Worm (Caenorhabditis elegans): ENCODE results near the gene H41C03.2.
A peak's percentile ranks its signal among the peaks of the same experiment; 100 is the strongest.

Gene H41C03.2

DNA sequence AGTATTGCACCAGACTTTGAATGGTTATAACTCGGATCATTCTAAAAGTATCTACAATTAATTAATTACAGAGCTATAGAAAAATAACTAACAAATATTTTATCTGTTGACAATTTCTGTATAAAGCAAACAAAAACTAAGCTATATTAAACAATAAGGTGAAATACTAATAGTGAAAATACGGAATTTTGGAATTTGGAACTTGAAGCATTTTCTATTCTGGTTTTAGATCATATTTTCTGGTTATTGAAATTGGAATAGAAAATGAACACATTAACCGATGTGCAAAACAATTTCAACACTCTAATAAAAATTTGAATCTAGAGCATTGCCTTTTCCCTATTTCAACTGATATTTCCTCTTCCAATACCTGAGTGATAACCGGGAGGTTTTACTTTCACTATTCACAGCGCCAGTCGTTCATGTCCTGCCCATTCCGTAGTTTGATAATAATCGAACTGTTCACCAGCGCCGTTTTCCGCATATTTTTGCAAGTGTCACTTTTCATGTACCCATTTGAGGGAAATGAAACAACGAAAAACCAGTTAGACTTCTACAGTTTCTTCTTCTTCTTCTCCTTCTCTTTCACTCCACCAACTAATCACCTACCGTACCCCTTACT is 48.1 kb upstream of the H41C03.2 start:
- no peak for TF ChIP-seq mdl-1 (tag; optimal IDR thresholded peaks at IDR 0.05)
- TF ChIP-seq unc-62 (GFP tag; optimal IDR thresholded peaks at IDR 0.05) = no peak
- TF ChIP-seq nhr-11 (tag; optimal IDR thresholded peaks at IDR 0.05) = no peak
- no peak for TF ChIP-seq elt-3 (tag; optimal IDR thresholded peaks at IDR 0.05)
- TF ChIP-seq nhr-76 (tag; optimal IDR thresholded peaks at IDR 0.05) = no peak
- TF ChIP-seq elt-2 (tag; optimal IDR thresholded peaks at IDR 0.05) = peak; percentile 65

DNA sequence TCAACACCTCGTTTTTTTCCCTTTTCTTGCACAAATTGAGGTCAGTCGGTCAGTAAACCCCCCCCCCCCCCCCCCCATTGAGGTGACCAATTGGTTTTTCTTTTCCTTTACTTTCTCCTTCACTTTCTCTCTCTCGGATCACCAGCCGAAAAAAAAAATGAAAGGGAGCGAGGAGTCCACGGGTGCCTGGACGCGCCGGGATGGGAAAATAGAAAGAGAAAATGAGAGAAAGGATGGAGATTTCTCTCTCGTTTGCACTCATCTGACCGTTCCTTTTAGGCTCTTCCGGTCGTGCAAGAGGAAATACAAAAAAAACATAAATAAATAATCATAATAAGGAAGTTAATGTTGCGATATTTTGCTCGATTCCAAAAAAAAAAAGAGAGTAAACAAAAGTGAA is 47.2 kb upstream of the H41C03.2 start:
- TF ChIP-seq aly-2 (tag; optimal IDR thresholded peaks at IDR 0.05) (no peak), ama-1 (optimal IDR thresholded peaks at IDR 0.05) (peak; percentile 16), egl-27 (tag; optimal IDR thresholded peaks at IDR 0.05) (no peak), egl-5 (tag; optimal IDR thresholded peaks at IDR 0.05) (no peak), nfya-1 (tag; optimal IDR thresholded peaks at IDR 0.05; ENCODE audit: insufficient read depth) (no peak), nhr-23 (tag; optimal IDR thresholded peaks at IDR 0.05) (peak; percentile 89), pha-4 (tag; optimal IDR thresholded peaks at IDR 0.05) (peak; percentile 83), ceh-82 (tag; optimal IDR thresholded peaks at IDR 0.05) (no peak)

ce11 chrII:5896512-5896911 is 44.6 kb upstream of the H41C03.2 start:
- TF ChIP-seq nhr-11 (tag; optimal IDR thresholded peaks at IDR 0.05) (peak; percentile 87), pha-4 (tag; optimal IDR thresholded peaks at IDR 0.05) (no peak)

DNA sequence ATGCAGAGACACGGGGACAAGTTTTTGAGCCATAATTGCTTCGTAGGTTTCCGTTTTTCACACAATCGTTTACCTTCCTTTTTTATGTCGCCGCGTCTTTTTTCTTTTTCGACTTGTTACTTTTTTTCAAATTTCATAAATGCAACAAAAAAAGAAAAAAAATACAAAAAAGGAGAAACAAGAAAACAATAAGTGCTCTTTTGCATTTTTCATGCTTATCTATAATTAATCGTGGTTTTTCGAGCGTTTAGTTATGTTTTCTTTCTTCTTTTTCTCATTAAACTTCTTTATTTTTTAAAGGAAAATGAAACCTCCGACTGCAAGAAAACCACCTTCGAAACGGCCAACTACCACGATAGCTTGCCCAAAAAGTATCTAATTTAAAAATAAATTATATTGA is 44.0 kb upstream of the H41C03.2 start, which contains the start of gene F59G1.4:
TSS of gene F59G1.4 (plus strand) at position 301 of the 400 bp plus-strand sequence.
- TF ChIP-seq nhr-67 (tag; optimal IDR thresholded peaks at IDR 0.05) = no peak
- no peak for TF ChIP-seq daf-12 (tag; optimal IDR thresholded peaks at IDR 0.05)
- no peak for TF ChIP-seq lin-15B (tag; optimal IDR thresholded peaks at IDR 0.05)
- TF ChIP-seq nhr-77 (tag; optimal IDR thresholded peaks at IDR 0.05) = no peak
- no peak for TF ChIP-seq ceh-16 (tag; optimal IDR thresholded peaks at IDR 0.05)
- no peak for TF ChIP-seq egl-27 (tag; optimal IDR thresholded peaks at IDR 0.05)
- TF ChIP-seq nhr-11 (tag; optimal IDR thresholded peaks at IDR 0.05) = no peak
- TF ChIP-seq ceh-82 (tag; optimal IDR thresholded peaks at IDR 0.05) = no peak
- no peak for TF ChIP-seq nhr-237 (tag; optimal IDR thresholded peaks at IDR 0.05)
- no peak for TF ChIP-seq snpc-4 (tag; optimal IDR thresholded peaks at IDR 0.05)

DNA sequence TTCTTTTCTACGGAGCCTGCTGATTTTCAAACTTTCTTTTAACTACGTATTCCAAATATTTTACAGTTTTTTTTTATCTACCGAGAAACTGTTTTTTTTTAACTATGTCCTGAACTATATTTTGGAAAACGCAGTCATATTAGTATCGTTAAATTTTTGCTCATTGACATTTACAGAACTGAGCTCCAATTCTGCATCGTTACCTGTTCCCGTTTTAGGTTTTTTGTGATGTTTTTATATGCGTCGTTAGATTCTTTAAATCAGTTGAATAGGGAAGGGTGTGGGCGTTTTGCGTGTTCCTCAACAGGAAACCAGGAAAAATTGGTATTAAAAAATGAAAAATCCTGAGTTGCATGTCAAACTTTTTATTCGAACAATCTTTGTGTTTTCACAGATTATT is 40.9 kb upstream of the H41C03.2 start:
- TF ChIP-seq elt-1 (tag; optimal IDR thresholded peaks at IDR 0.05) = no peak
- no peak for TF ChIP-seq elt-3 (tag; optimal IDR thresholded peaks at IDR 0.05)
- no peak for TF ChIP-seq nhr-25 (tag; optimal IDR thresholded peaks at IDR 0.05)
- no peak for TF ChIP-seq nhr-12 (tag; optimal IDR thresholded peaks at IDR 0.05)
- TF ChIP-seq snpc-4 (tag; optimal IDR thresholded peaks at IDR 0.05) = no peak
- no peak for TF ChIP-seq sea-2 (GFP tag; optimal IDR thresholded peaks at IDR 0.05)
- TF ChIP-seq hmg-11 (tag; optimal IDR thresholded peaks at IDR 0.05) = no peak
- TF ChIP-seq ceh-82 (tag; optimal IDR thresholded peaks at IDR 0.05) = no peak

ce11 chrII:5889417-5890139 is 37.7 kb upstream of the H41C03.2 start:
- TF ChIP-seq daf-12 (tag; optimal IDR thresholded peaks at IDR 0.05) = no peak

DNA sequence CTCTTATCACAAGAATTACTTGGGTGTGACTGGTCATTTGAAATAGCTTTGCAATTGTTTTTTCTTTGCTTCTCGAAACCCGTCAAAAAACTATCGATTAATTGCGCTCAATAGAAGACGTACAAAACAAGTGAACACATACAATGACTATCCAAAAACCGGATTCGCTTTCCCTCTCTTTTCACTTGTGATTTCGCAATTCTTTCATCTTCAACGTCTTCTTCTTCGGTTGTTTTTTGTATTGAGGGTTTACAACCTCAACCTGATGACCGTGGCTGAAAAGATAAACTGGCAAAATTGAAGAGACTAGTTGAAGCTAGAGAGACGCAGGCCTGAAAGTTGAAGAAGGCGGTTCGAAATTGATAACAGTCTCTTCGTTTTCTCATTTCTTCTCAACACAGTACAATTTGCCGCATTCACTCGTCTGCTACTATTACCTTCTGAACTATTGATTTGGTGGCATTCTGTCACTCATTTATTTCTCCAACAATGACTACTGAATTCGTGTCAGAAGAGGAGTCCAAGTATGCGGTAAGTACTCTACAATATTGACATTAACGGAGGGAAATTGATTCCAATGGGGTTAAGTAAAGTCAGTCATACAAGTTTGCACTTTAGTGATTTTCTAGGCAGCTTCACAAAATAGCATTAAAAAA is 34.2 kb upstream of the H41C03.2 start:
- TF ChIP-seq ceh-28 (tag; optimal IDR thresholded peaks at IDR 0.05) (peak; percentile 60), nhr-43 (tag; optimal IDR thresholded peaks at IDR 0.05; ENCODE audit: poor library complexity, severe bottlenecking) (peak; percentile 77), jun-1 (tag; optimal IDR thresholded peaks at IDR 0.05) (no peak), nhr-25 (tag; optimal IDR thresholded peaks at IDR 0.05) (peak; percentile 96), elt-3 (tag; optimal IDR thresholded peaks at IDR 0.05) (peak in 1 of 3 experiments; percentile 53), snpc-4 (tag; optimal IDR thresholded peaks at IDR 0.05) (no peak), pha-4 (tag; optimal IDR thresholded peaks at IDR 0.05) (peak; percentile 17), ztf-11 (tag; optimal IDR thresholded peaks at IDR 0.05) (no peak), elt-2 (tag; optimal IDR thresholded peaks at IDR 0.05) (peak; percentile 67), nhr-76 (tag; optimal IDR thresholded peaks at IDR 0.05) (no peak), ceh-9 (tag; optimal IDR thresholded peaks at IDR 0.05) (no peak), aly-2 (tag; optimal IDR thresholded peaks at IDR 0.05) (no peak), nhr-77 (tag; optimal IDR thresholded peaks at IDR 0.05) (no peak), nhr-23 (tag; optimal IDR thresholded peaks at IDR 0.05) (peak; percentile 72), unc-62 (GFP tag; optimal IDR thresholded peaks at IDR 0.05) (no peak), nfya-1 (tag; optimal IDR thresholded peaks at IDR 0.05; ENCODE audit: insufficient read depth) (peak; percentile 56), fos-1 (tag; optimal IDR thresholded peaks at IDR 0.05) (no peak), skn-1 (tag; optimal IDR thresholded peaks at IDR 0.05) (no peak), fkh-10 (GFP tag; optimal IDR thresholded peaks at IDR 0.05) (no peak)

All from whole organism, L3 larva.